Fruit fly (Drosophila melanogaster) whole organism, embryonic: ENCODE data around the gene ClC-a.
A peak's percentile ranks its signal among the peaks of the same experiment; 100 is the strongest.

Experiments
- Asciz ChIP-seq: fragments of 200-800 bp; sonication (Bioruptor generic); optimal IDR thresholded peaks from 2 replicates; lab custom pipeline; 2017; ENCODE audit warnings: missing biosample characterization, mild to moderate bottlenecking, missing genetic modification characterization, missing genetic modification reagents
- Blimp-1 ChIP-seq: fragments of 200-800 bp; sonication (Bioruptor generic); optimal IDR thresholded peaks from 3 replicates; lab custom pipeline; 2018; ENCODE audit warnings: missing biosample characterization, missing genetic modification characterization, mild to moderate bottlenecking, moderate library complexity, missing genetic modification reagents
- BtbVII ChIP-seq: fragments of 200-800 bp; sonication (Bioruptor generic); optimal IDR thresholded peaks from 3 replicates; lab custom pipeline; 2017; ENCODE audit warnings: missing biosample characterization, mild to moderate bottlenecking, missing genetic modification characterization
- CG10654 ChIP-seq: fragments of 200-800 bp; sonication (Bioruptor generic); optimal IDR thresholded peaks from 2 replicates; lab custom pipeline; 2016; ENCODE audit warnings: missing biosample characterization, missing genetic modification characterization
- CG11247 ChIP-seq: fragments of 200-800 bp; sonication (Bioruptor generic); IDR thresholded peaks from 2 replicates; pipeline ENCODE4 v1.3.6; 2022; ENCODE audit warnings: missing biosample characterization, missing genetic modification characterization
- CG12299 ChIP-seq: fragments of 200-800 bp; sonication (Bioruptor generic); optimal IDR thresholded peaks from 2 replicates; lab custom pipeline; 2018; ENCODE audit warnings: missing biosample characterization, mild to moderate bottlenecking, missing genetic modification characterization
- CG14050 ChIP-seq: fragments of 200-800 bp; sonication (Bioruptor generic); IDR thresholded peaks from 3 replicates; pipeline ENCODE4 v1.3.6; 2022; ENCODE audit warnings: missing biosample characterization, missing genetic modification characterization
- CG16779 ChIP-seq: fragments of 200-800 bp; sonication (Bioruptor generic); IDR thresholded peaks from 2 replicates; pipeline ENCODE4 v1.3.6; 2022; ENCODE audit warnings: missing biosample characterization, missing genetic modification characterization
- CG18011 ChIP-seq: fragments of 200-800 bp; sonication (Bioruptor generic); optimal IDR thresholded peaks from 2 replicates; lab custom pipeline; 2017; ENCODE audit warnings: missing biosample characterization, missing genetic modification characterization, mild to moderate bottlenecking, moderate library complexity, missing genotype
- CG18599 ChIP-seq: fragments of 200-800 bp; sonication (Bioruptor generic); optimal IDR thresholded peaks from 3 replicates; lab custom pipeline; 2017; ENCODE audit warnings: missing biosample characterization, missing genetic modification characterization, mild to moderate bottlenecking, moderate library complexity, missing genetic modification reagents
- CG2889 ChIP-seq: fragments of 200-800 bp; sonication (Bioruptor generic); IDR thresholded peaks from 3 replicates; pipeline ENCODE4 v1.3.6; 2022; ENCODE audit warnings: missing biosample characterization, missing genetic modification characterization
- CG30403 ChIP-seq: fragments of 200-800 bp; sonication (Bioruptor generic); optimal IDR thresholded peaks from 3 replicates; lab custom pipeline; 2016; ENCODE audit warnings: missing biosample characterization, missing genetic modification characterization
- CG31365 ChIP-seq: fragments of 200-800 bp; sonication (Bioruptor generic); optimal IDR thresholded peaks from 2 replicates; lab custom pipeline; 2018; ENCODE audit warnings: missing biosample characterization, mild to moderate bottlenecking, missing genetic modification characterization
- CG4404 ChIP-seq: fragments of 200-800 bp; sonication (Bioruptor generic); IDR thresholded peaks from 2 replicates; pipeline ENCODE4 v1.3.6; 2022; ENCODE audit warnings: missing biosample characterization, missing genetic modification characterization
- CG4617 ChIP-seq: fragments of 200-800 bp; sonication (Bioruptor generic); optimal IDR thresholded peaks from 3 replicates; lab custom pipeline; 2016; ENCODE audit warnings: missing biosample characterization, missing genetic modification characterization, borderline replicate concordance
- CG4820 ChIP-seq: fragments of 200-800 bp; sonication (Bioruptor generic); optimal IDR thresholded peaks from 3 replicates; lab custom pipeline; 2016; ENCODE audit warnings: missing biosample characterization, missing genetic modification characterization
- CG4854 ChIP-seq: fragments of 200-800 bp; sonication (Bioruptor generic); optimal IDR thresholded peaks from 2 replicates; lab custom pipeline; 2016; ENCODE audit warnings: missing biosample characterization, missing genetic modification characterization, inconsistent platforms
- CG8359 ChIP-seq: fragments of 200-800 bp; sonication (Bioruptor generic); optimal IDR thresholded peaks from 2 replicates; lab custom pipeline; 2017; ENCODE audit warnings: missing biosample characterization, mild to moderate bottlenecking, missing genetic modification characterization, borderline replicate concordance
- CG9932 ChIP-seq: fragments of 200-800 bp; sonication (Bioruptor generic); IDR thresholded peaks from 2 replicates; pipeline ENCODE4 v1.3.6; 2022; ENCODE audit warnings: missing biosample characterization, missing genetic modification characterization
- Dad ChIP-seq: fragments of 200-800 bp; sonication (Bioruptor generic); optimal IDR thresholded peaks from 3 replicates; lab custom pipeline; 2016; ENCODE audit warnings: missing biosample characterization, missing genetic modification characterization
- Dll ChIP-seq: fragments of 200-800 bp; sonication (Bioruptor generic); IDR thresholded peaks from 4 replicates; pipeline ENCODE4 v1.3.6; 2022; ENCODE audit warnings: missing biosample characterization, missing genetic modification characterization; ENCODE audit not compliant: partially characterized antibody
- ERR ChIP-seq: fragments of 200-800 bp; sonication (Bioruptor generic); optimal IDR thresholded peaks from 2 replicates; lab custom pipeline; 2016; ENCODE audit warnings: missing biosample characterization, missing genetic modification characterization
- Gug ChIP-seq: fragments of 200-800 bp; sonication (Bioruptor generic); IDR thresholded peaks from 4 replicates; pipeline ENCODE4 v1.3.6; 2022; ENCODE audit warnings: missing biosample characterization, missing genetic modification characterization
- HLHmδ ChIP-seq: fragments of 200-800 bp; sonication (Bioruptor generic); optimal IDR thresholded peaks from 2 replicates; lab custom pipeline; 2018; ENCODE audit warnings: missing biosample characterization, mild to moderate bottlenecking, missing genetic modification characterization, moderate library complexity
- Lhr ChIP-seq: fragments of 200-800 bp; sonication (Bioruptor generic); optimal IDR thresholded peaks from 3 replicates; lab custom pipeline; 2017; ENCODE audit warnings: mild to moderate bottlenecking, missing biosample characterization, missing genetic modification reagents, missing genetic modification characterization
- Oaz ChIP-seq: fragments of 200-800 bp; sonication (Bioruptor generic); IDR thresholded peaks from 2 replicates; pipeline ENCODE4 v1.3.6; 2022; ENCODE audit warnings: missing biosample characterization, missing genetic modification characterization
- Rx ChIP-seq: fragments of 200-800 bp; sonication (Bioruptor generic); IDR thresholded peaks from 2 replicates; pipeline ENCODE4 v1.3.6; 2022; ENCODE audit warnings: missing biosample characterization, missing genetic modification characterization
- Scr ChIP-seq: fragments of 200-800 bp; sonication (Bioruptor generic); IDR thresholded peaks from 2 replicates; pipeline ENCODE4 v1.3.6; 2022; ENCODE audit warnings: missing biosample characterization, missing genetic modification characterization; ENCODE audit not compliant: partially characterized antibody
- Stat92E ChIP-seq, 3 experiments: fragments of >200 bp in 2 of 3; fragments of 200-800 bp in 1 of 3; sonication (Bioruptor generic) in 1 of 3; optimal IDR thresholded peaks; 2 replicates each; lab custom pipeline; 2017 to 2019; ENCODE audit warnings: missing biosample characterization in 3 of 3, missing genetic modification characterization in 3 of 3, mild to moderate bottlenecking in 1 of 3, moderate library complexity in 1 of 3
- YL-1 ChIP-seq: fragments of 200-800 bp; sonication (Bioruptor generic); optimal IDR thresholded peaks from 3 replicates; lab custom pipeline; 2017; ENCODE audit warnings: missing biosample characterization, mild to moderate bottlenecking, missing genetic modification characterization
- ac ChIP-seq: fragments of 200-800 bp; sonication (Bioruptor generic); optimal IDR thresholded peaks from 3 replicates; lab custom pipeline; 2017; ENCODE audit warnings: missing biosample characterization, mild to moderate bottlenecking, missing genetic modification characterization
- ara ChIP-seq: fragments of 200-800 bp; sonication (Bioruptor generic); IDR thresholded peaks from 2 replicates; pipeline ENCODE4 v1.3.6; 2022; ENCODE audit warnings: missing biosample characterization, missing genetic modification characterization
- dati ChIP-seq: fragments of 200-800 bp; sonication (Bioruptor generic); IDR thresholded peaks from 2 replicates; pipeline ENCODE4 v1.3.6; 2022; ENCODE audit warnings: missing biosample characterization, missing genetic modification characterization
- eve ChIP-seq, 2 experiments: fragments of >200 bp; optimal IDR thresholded peaks; 2 replicates each; lab custom pipeline; 2017; ENCODE audit warnings: missing biosample characterization in 2 of 2, missing genetic modification characterization in 2 of 2
- hkb ChIP-seq, 2 experiments: fragments of 200-800 bp in 1 of 2; fragments of >200 bp in 1 of 2; sonication (Bioruptor generic) in 1 of 2; IDR thresholded peaks in 1 of 2; optimal IDR thresholded peaks in 1 of 2; 2 replicates each; pipeline versions ENCODE4 v1.3.6 to Lab custom; 2017 to 2022; ENCODE audit warnings: missing biosample characterization in 1 of 2, missing genetic modification characterization in 1 of 2
- kah ChIP-seq: fragments of 200-800 bp; sonication (Bioruptor generic); optimal IDR thresholded peaks from 2 replicates; lab custom pipeline; 2018; ENCODE audit warnings: missing biosample characterization, mild to moderate bottlenecking, missing genetic modification characterization
- lola ChIP-seq, 3 experiments: fragments of >200 bp in 2 of 3; fragments of 200-800 bp in 1 of 3; sonication (Bioruptor generic) in 1 of 3; optimal IDR thresholded peaks; 2 replicates each; lab custom pipeline; 2017 to 2019; ENCODE audit warnings: missing biosample characterization in 3 of 3, missing genetic modification characterization in 3 of 3, mild to moderate bottlenecking in 1 of 3, moderate library complexity in 1 of 3
- org-1 ChIP-seq: fragments of 200-800 bp; sonication (Bioruptor generic); optimal IDR thresholded peaks from 2 replicates; lab custom pipeline; 2017; ENCODE audit warnings: missing biosample characterization, missing genetic modification characterization
- pnt ChIP-seq: fragments of 200-800 bp; sonication (Bioruptor generic); optimal IDR thresholded peaks from 3 replicates; lab custom pipeline; 2016; ENCODE audit warnings: missing biosample characterization, missing genetic modification characterization
- pzg ChIP-seq: fragments of 200-800 bp; sonication (Bioruptor generic); optimal IDR thresholded peaks from 3 replicates; lab custom pipeline; 2018; ENCODE audit warnings: missing biosample characterization, mild to moderate bottlenecking, missing genetic modification characterization, moderate library complexity
- rib ChIP-seq: fragments of 200-800 bp; sonication (Bioruptor generic); IDR thresholded peaks from 2 replicates; pipeline ENCODE4 v1.3.6; 2022; ENCODE audit warnings: missing biosample characterization, missing genetic modification characterization
- sc ChIP-seq, 3 experiments: fragments of >200 bp in 2 of 3; fragments of 200-800 bp in 1 of 3; sonication (Bioruptor generic) in 1 of 3; optimal IDR thresholded peaks; 2 replicates in 2 of 3; 3 replicates in 1 of 3; lab custom pipeline; 2017; ENCODE audit warnings: mild to moderate bottlenecking in 1 of 3, missing biosample characterization in 1 of 3, missing genetic modification characterization in 1 of 3, missing genetic modification reagents in 1 of 3
- sug ChIP-seq: fragments of 200-800 bp; optimal IDR thresholded peaks from 2 replicates; lab custom pipeline; 2019; ENCODE audit warnings: missing biosample characterization, mild to moderate bottlenecking, missing genetic modification characterization, moderate library complexity
- tin ChIP-seq: fragments of 200-800 bp; sonication (Bioruptor generic); optimal IDR thresholded peaks from 3 replicates; lab custom pipeline; 2016; ENCODE audit warnings: missing biosample characterization, missing genetic modification characterization
- toy ChIP-seq: fragments of 200-800 bp; sonication (Bioruptor generic); IDR thresholded peaks from 2 replicates; pipeline ENCODE4 v1.3.6; 2022; ENCODE audit warnings: missing biosample characterization, missing genetic modification characterization
- vfl ChIP-seq: fragments of 200-800 bp; sonication (Bioruptor generic); optimal IDR thresholded peaks from 2 replicates; lab custom pipeline; 2016; ENCODE audit warnings: missing biosample characterization, missing genetic modification characterization

The ClC-a gene

dm6 chr3R:11796780-11797179 is 16.2 kb downstream of the ClC-a start, which contains the start of gene Sbf (continued):
- TF ChIP-seq CG30403 (GFP tag; lab: Kevin White, UChicago) = peak; percentile 33

dm6 chr3R:11786695-11787226 is 26.2 kb downstream of the ClC-a start, which contains the start of the genes prd1 and HisCl1:
prd1 (minus strand) TSS chr3R:11787014.
HisCl1 (plus strand) TSS chr3R:11787176.
- TF ChIP-seq CG4854 (GFP tag; lab: Kevin White, UChicago) (peak; percentile 98), Stat92E (GFP tag; optimal IDR thresholded peaks at IDR 0.05; lab: Kevin White, UChicago) (no peak), pnt (GFP tag; lab: Kevin White, UChicago) (peak; percentile 53), CG18011 (GFP tag; lab: Kevin White, UChicago) (no peak), ERR (GFP tag; lab: Kevin White, UChicago) (no peak), Asciz (GFP tag; lab: Kevin White, UChicago) (no peak), CG16779 (GFP tag; lab: Robert Waterston, UW) (no peak), Dad (GFP tag; lab: Kevin White, UChicago) (peak; percentile 58), Dll (GFP tag; lab: Robert Waterston, UW) (no peak), dati (GFP tag; lab: Robert Waterston, UW) (no peak), kah (GFP tag; lab: Kevin White, UChicago) (peak; percentile 24), sc (optimal IDR thresholded peaks at IDR 0.05; lab: Kevin White, UChicago) (no peak), sc (GFP tag; optimal IDR thresholded peaks at IDR 0.05; lab: Kevin White, UChicago) (peak; percentile 34), CG9932 (GFP tag; lab: Robert Waterston, UW) (peak; percentile 82), Rx (0 out of 2 replicates have a peak, but pooled peaks have one; percentile 35), CG2889 (0 out of 3 replicates have a peak, but pooled peaks have one; percentile 38), CG8359 (peak; percentile 19), CG10654 (GFP tag; lab: Kevin White, UChicago) (peak; percentile 50), HLHmδ (GFP tag; lab: Kevin White, UChicago) (peak; percentile 40), org-1 (GFP tag; lab: Kevin White, UChicago) (peak; percentile 31), sug (tag; lab: Kevin White, UChicago) (no peak), Blimp-1 (GFP tag; lab: Kevin White, UChicago) (no peak), CG12299 (tag; lab: Kevin White, UChicago) (peak; percentile 54), tin (GFP tag; lab: Kevin White, UChicago) (peak; percentile 40), CG4404 (peak; percentile 51; the same call in 1 of the 2 replicates), Oaz (GFP tag; lab: Robert Waterston, UW) (no peak), YL-1 (GFP tag; lab: Kevin White, UChicago) (peak; percentile 84), ara (GFP tag; lab: Robert Waterston, UW) (no peak), CG18599 (GFP tag; lab: Kevin White, UChicago) (no peak), BtbVII (peak; percentile 46), lola (GFP tag; optimal IDR thresholded peaks at IDR 0.05; lab: Kevin White, UChicago) (peak in 1 of 3 experiments; percentile 59), CG4820 (peak; percentile 14), ac (GFP tag; lab: Kevin White, UChicago) (peak; percentile 16), pzg (peak; percentile 69), CG31365 (no peak), toy (GFP tag; lab: Robert Waterston, UW) (no peak), Lhr (peak; percentile 39), CG14050 (GFP tag; lab: Robert Waterston, UW) (peak; percentile 35; the same call in 1 of the 3 replicates), CG4617 (GFP tag; lab: Kevin White, UChicago) (peak; percentile 58), CG11247 (GFP tag; lab: Robert Waterston, UW) (peak; percentile 38; the same call in 1 of the 2 replicates), rib (GFP tag; lab: Robert Waterston, UW) (no peak; the same call in 1 of the 2 replicates), Gug (GFP tag; lab: Robert Waterston, UW) (peak; percentile 37; the same call in 1 of the 4 replicates), vfl (GFP tag; lab: Kevin White, UChicago) (peak; percentile 69), Scr (no peak), eve (GFP tag; optimal IDR thresholded peaks at IDR 0.05; lab: Kevin White, UChicago) (no peak), hkb (optimal IDR thresholded peaks at IDR 0.05; lab: Kevin White, UChicago) (peak; percentile 26), hkb (GFP tag; IDR thresholded peaks at IDR 0.05; lab: Robert Waterston, UW) (no peak)
